Worm (Caenorhabditis elegans): ENCODE results near the gene F56D5.9.

ce11 chrIV:9378272-9378671 lies 44.0 kb downstream of the F56D5.9 start, which contains the start of gene C10C5.4:
- TF ChIP-seq C16A3.4 (tag; optimal IDR thresholded peaks at IDR 0.05) = no peak
- TF ChIP-seq nhr-77 (tag; optimal IDR thresholded peaks at IDR 0.05) = no peak
- TF ChIP-seq egl-13 (tag; optimal IDR thresholded peaks at IDR 0.05) = no peak
- TF ChIP-seq pqm-1 (tag; optimal IDR thresholded peaks at IDR 0.05) = no peak
- TF ChIP-seq lin-39 (tag; optimal IDR thresholded peaks at IDR 0.05) = no peak
- TF ChIP-seq nhr-28 (tag; optimal IDR thresholded peaks at IDR 0.05) = no peak
- no peak for TF ChIP-seq blmp-1 (tag; optimal IDR thresholded peaks at IDR 0.05)
- TF ChIP-seq ztf-4 (tag; optimal IDR thresholded peaks at IDR 0.05) = no peak
- TF ChIP-seq rnt-1 (tag; optimal IDR thresholded peaks at IDR 0.05) = no peak
- TF ChIP-seq mdl-1 (tag; optimal IDR thresholded peaks at IDR 0.05) = no peak
- no peak for TF ChIP-seq nhr-237 (tag; optimal IDR thresholded peaks at IDR 0.05)

All from whole organism, L1 larva.